Worm (Caenorhabditis elegans) whole organism, L2 larva: ENCODE results near the gene K11C4.2.

ENCODE experiments used
- C34F6.9 ChIP-seq: fragments of 150-350 bp; optimal IDR thresholded peaks from 2 replicates; lab custom pipeline; 2014; ENCODE audit warnings: missing biosample characterization, missing genetic modification characterization
- R02D3.7 ChIP-seq: fragments of 150-350 bp; optimal IDR thresholded peaks from 2 replicates; lab custom pipeline; 2014; ENCODE audit warnings: missing biosample characterization, missing genetic modification characterization
- ZK546.5 ChIP-seq: sonication (generic microtip); optimal IDR thresholded peaks from 2 replicates; lab custom pipeline; 2017; ENCODE audit warnings: missing biosample characterization, missing genetic modification characterization
- alr-1 ChIP-seq: fragments of 150-350 bp; optimal IDR thresholded peaks from 2 replicates; lab custom pipeline; 2014; ENCODE audit warnings: missing biosample characterization, missing genetic modification characterization
- aly-2 ChIP-seq: fragments of 150-350 bp; optimal IDR thresholded peaks from 2 replicates; lab custom pipeline; 2014; ENCODE audit warnings: missing biosample characterization, missing genetic modification characterization
- ama-1 ChIP-seq: fragments of 150-350 bp; optimal IDR thresholded peaks from 2 replicates; lab custom pipeline; 2018; ENCODE audit warnings: inconsistent platforms
- blmp-1 ChIP-seq: sonication (generic microtip); optimal IDR thresholded peaks from 2 replicates; lab custom pipeline; 2017; ENCODE audit warnings: missing genetic modification characterization, mild to moderate bottlenecking, missing compliant biosample characterization, antibody characterized with exemption, moderate library complexity; ENCODE audit not compliant: insufficient read depth
- ceh-82 ChIP-seq: fragments of 150-350 bp; optimal IDR thresholded peaks from 2 replicates; lab custom pipeline; 2014; ENCODE audit warnings: missing biosample characterization, missing genetic modification characterization
- crh-2 ChIP-seq: sonication (generic microtip); optimal IDR thresholded peaks from 2 replicates; lab custom pipeline; 2017; ENCODE audit warnings: missing biosample characterization, missing genetic modification characterization
- egl-27 ChIP-seq: sonication (generic microtip); optimal IDR thresholded peaks from 3 replicates; lab custom pipeline; 2017; ENCODE audit warnings: missing biosample characterization, missing genetic modification reagents, missing genetic modification characterization
- elt-1 ChIP-seq: fragments of 150-350 bp; optimal IDR thresholded peaks from 2 replicates; lab custom pipeline; 2014; ENCODE audit warnings: missing biosample characterization, missing genetic modification characterization
- fos-1 ChIP-seq: fragments of 150-350 bp; optimal IDR thresholded peaks from 2 replicates; lab custom pipeline; 2014; ENCODE audit warnings: missing biosample characterization, missing genetic modification characterization
- gmeb-1 ChIP-seq: fragments of 150-350 bp; optimal IDR thresholded peaks from 2 replicates; lab custom pipeline; 2014; ENCODE audit warnings: missing biosample characterization, missing genetic modification characterization
- lin-11 ChIP-seq: fragments of 150-350 bp; sonication (generic microtip); optimal IDR thresholded peaks from 2 replicates; lab custom pipeline; 2014; ENCODE audit warnings: missing biosample characterization, missing genetic modification characterization, inconsistent platforms, mixed read lengths
- lin-13 ChIP-seq: fragments of 150-350 bp; optimal IDR thresholded peaks from 2 replicates; lab custom pipeline; 2014; ENCODE audit warnings: missing biosample characterization, missing genetic modification reagents, missing genetic modification characterization
- lin-39 ChIP-seq: fragments of 150-350 bp; optimal IDR thresholded peaks from 2 replicates; lab custom pipeline; 2014; ENCODE audit warnings: missing biosample characterization, missing genetic modification reagents, missing genetic modification characterization
- lsy-2 ChIP-seq, 2 experiments: fragments of 150-350 bp in 1 of 2; sonication (generic microtip) in 1 of 2; optimal IDR thresholded peaks; 2 replicates each; lab custom pipeline; 2014 to 2017; ENCODE audit warnings: missing biosample characterization in 2 of 2, missing genetic modification characterization in 2 of 2
- mab-5 ChIP-seq: fragments of 150-350 bp; optimal IDR thresholded peaks from 2 replicates; lab custom pipeline; 2014; ENCODE audit warnings: missing biosample characterization, missing genetic modification characterization
- mbf-1 ChIP-seq: sonication (generic microtip); optimal IDR thresholded peaks from 2 replicates; lab custom pipeline; 2017; ENCODE audit warnings: missing biosample characterization, missing genetic modification characterization
- mdl-1 ChIP-seq, 2 experiments: fragments of 150-350 bp in 1 of 2; sonication (generic microtip) in 1 of 2; optimal IDR thresholded peaks; 2 replicates each; lab custom pipeline; 2017; ENCODE audit warnings: missing biosample characterization in 2 of 2, missing genetic modification characterization in 2 of 2
- nhr-10 ChIP-seq: sonication (generic microtip); optimal IDR thresholded peaks from 2 replicates; lab custom pipeline; 2017; ENCODE audit warnings: missing biosample characterization, missing genetic modification characterization
- nhr-11 ChIP-seq: fragments of 150-350 bp; optimal IDR thresholded peaks from 2 replicates; lab custom pipeline; 2014; ENCODE audit warnings: missing biosample characterization, missing genetic modification characterization
- nhr-129 ChIP-seq: fragments of 150-350 bp; optimal IDR thresholded peaks from 2 replicates; lab custom pipeline; 2014; ENCODE audit warnings: missing biosample characterization, missing genetic modification characterization
- nhr-21 ChIP-seq: fragments of 150-350 bp; optimal IDR thresholded peaks from 2 replicates; lab custom pipeline; 2014; ENCODE audit warnings: missing biosample characterization, missing genetic modification characterization
- nhr-237 ChIP-seq: fragments of 150-350 bp; optimal IDR thresholded peaks from 2 replicates; lab custom pipeline; 2014; ENCODE audit warnings: missing biosample characterization, missing genetic modification characterization
- nhr-25 ChIP-seq: fragments of 150-350 bp; sonication (generic microtip); optimal IDR thresholded peaks from 3 replicates; lab custom pipeline; 2014; ENCODE audit warnings: missing biosample characterization, missing genetic modification characterization
- nhr-6 ChIP-seq: fragments of 150-350 bp; optimal IDR thresholded peaks from 2 replicates; lab custom pipeline; 2014; ENCODE audit warnings: missing biosample characterization, missing genetic modification characterization
- nhr-77 ChIP-seq: fragments of 150-350 bp; optimal IDR thresholded peaks from 2 replicates; lab custom pipeline; 2014; ENCODE audit warnings: missing biosample characterization, missing genetic modification characterization
- peb-1 ChIP-seq: fragments of 150-350 bp; optimal IDR thresholded peaks from 2 replicates; lab custom pipeline; 2014; ENCODE audit warnings: missing biosample characterization, missing genetic modification characterization
- sem-4 ChIP-seq: fragments of 150-350 bp; optimal IDR thresholded peaks from 2 replicates; lab custom pipeline; 2014; ENCODE audit warnings: missing biosample characterization, missing genetic modification reagents, missing genetic modification characterization
- skn-1 ChIP-seq: sonication (generic microtip); optimal IDR thresholded peaks from 2 replicates; lab custom pipeline; 2017; ENCODE audit warnings: missing biosample characterization, missing genetic modification characterization
- sma-3 ChIP-seq: sonication (generic microtip); optimal IDR thresholded peaks from 2 replicates; lab custom pipeline; 2016; ENCODE audit warnings: missing genetic modification reagents, missing genetic modification characterization, missing compliant biosample characterization
- sma-9 ChIP-seq, 2 experiments: fragments of 150-350 bp in 1 of 2; sonication (generic microtip) in 1 of 2; optimal IDR thresholded peaks; 2 replicates each; lab custom pipeline; 2014 to 2016; ENCODE audit warnings: missing genetic modification characterization in 2 of 2, mild to moderate bottlenecking in 1 of 2, missing biosample characterization in 1 of 2, missing compliant biosample characterization in 1 of 2, missing genetic modification reagents in 1 of 2, moderate library complexity in 1 of 2
- snpc-4 ChIP-seq: fragments of 150-350 bp; optimal IDR thresholded peaks from 2 replicates; lab custom pipeline; 2014; ENCODE audit warnings: missing biosample characterization, missing genetic modification characterization
- unc-39 ChIP-seq: fragments of 150-350 bp; optimal IDR thresholded peaks from 2 replicates; lab custom pipeline; 2014; ENCODE audit warnings: missing biosample characterization, missing genetic modification characterization
- unc-55 ChIP-seq: fragments of 150-350 bp; sonication (generic microtip); optimal IDR thresholded peaks from 3 replicates; lab custom pipeline; 2014; ENCODE audit warnings: missing biosample characterization, missing genetic modification reagents, missing genetic modification characterization
- unc-62 ChIP-seq: fragments of 150-350 bp; optimal IDR thresholded peaks from 2 replicates; lab custom pipeline; 2014; ENCODE audit warnings: missing biosample characterization, missing genetic modification reagents, missing genetic modification characterization
- zag-1 ChIP-seq: fragments of 150-350 bp; optimal IDR thresholded peaks from 2 replicates; lab custom pipeline; 2014; ENCODE audit warnings: missing biosample characterization, missing genetic modification characterization
- ztf-1 ChIP-seq: fragments of 200-800 bp; sonication (Bioruptor generic); conservative IDR thresholded peaks from 2 replicates; pipeline ENCODE4 v1.3.6; 2022; ENCODE audit warnings: missing genetic modification characterization, missing compliant biosample characterization
- ztf-11 ChIP-seq: sonication (generic microtip); optimal IDR thresholded peaks from 2 replicates; lab custom pipeline; 2017; ENCODE audit warnings: missing biosample characterization, missing genetic modification characterization
- ztf-4 ChIP-seq: fragments of 150-350 bp; optimal IDR thresholded peaks from 2 replicates; lab custom pipeline; 2014; ENCODE audit warnings: missing biosample characterization, missing genetic modification characterization

The K11C4.2 gene

ce11 chrV:6881038-6881437 is 13.8 kb upstream of the K11C4.2 start, which contains the start of gene unc-70:
TSS of gene unc-70 (plus strand) at chrV:6881338.
- TF ChIP-seq unc-55 (peak; percentile 5), R02D3.7 (tag; lab: Kevin White, UChicago) (no peak), C34F6.9 (tag; lab: Kevin White, UChicago) (no peak), ztf-11 (tag; lab: Kevin White, UChicago) (no peak), sma-9 (GFP tag; optimal IDR thresholded peaks at IDR 0.05; lab: Kevin White, UChicago) (no peak), sma-9 (tag; optimal IDR thresholded peaks at IDR 0.05; lab: Kevin White, UChicago) (no peak)

- TF ChIP-seq unc-55, result no peak
- no peak for TF ChIP-seq unc-39 (tag; lab: Kevin White, UChicago)
- TF ChIP-seq mab-5, result no peak
- no peak for TF ChIP-seq nhr-237
- no peak for TF ChIP-seq nhr-77
- no peak for TF ChIP-seq skn-1 (tag; lab: Kevin White, UChicago)
- peak; percentile 59 for TF ChIP-seq fos-1 (tag; lab: Kevin White, UChicago)
- no peak for TF ChIP-seq nhr-21 (tag; lab: Kevin White, UChicago)
- no peak for TF ChIP-seq mbf-1 (tag; lab: Kevin White, UChicago)
Measured at ce11 chrV:6881735-6882134, 13.1 kb upstream of the K11C4.2 start.

ce11 chrV:6882452-6882939 is 12.4 kb upstream of the K11C4.2 start:
- TF ChIP-seq nhr-6 (tag; lab: Kevin White, UChicago), result no peak
- no peak for TF ChIP-seq nhr-237
- TF ChIP-seq ztf-1 (GFP tag; lab: Robert Waterston, UW), result no peak
- TF ChIP-seq lsy-2 (tag; optimal IDR thresholded peaks at IDR 0.05; lab: Kevin White, UChicago), result no peak
- TF ChIP-seq aly-2 (tag; lab: Kevin White, UChicago), result no peak
- no peak for TF ChIP-seq ZK546.5
- TF ChIP-seq lin-11 (tag; lab: Kevin White, UChicago), result no peak
- no peak for TF ChIP-seq peb-1 (tag; lab: Kevin White, UChicago)
- TF ChIP-seq ztf-4 (tag; lab: Kevin White, UChicago), result no peak
- TF ChIP-seq skn-1 (tag; lab: Kevin White, UChicago), result no peak
- TF ChIP-seq unc-39 (tag; lab: Kevin White, UChicago), result no peak
- no peak for TF ChIP-seq ztf-11 (tag; lab: Kevin White, UChicago)
- TF ChIP-seq C34F6.9 (tag; lab: Kevin White, UChicago), result no peak
- TF ChIP-seq unc-55, result no peak
- no peak for TF ChIP-seq sem-4 (tag; lab: Kevin White, UChicago)
- no peak for TF ChIP-seq mdl-1 (tag; optimal IDR thresholded peaks at IDR 0.05; lab: Kevin White, UChicago)
- no peak for TF ChIP-seq nhr-129 (tag; lab: Kevin White, UChicago)
- no peak for TF ChIP-seq blmp-1 (tag; lab: Kevin White, UChicago)
- TF ChIP-seq unc-62, result no peak

ce11 chrV:6885070-6885469 is 9.8 kb upstream of the K11C4.2 start:
- TF ChIP-seq gmeb-1 (tag; lab: Kevin White, UChicago) (no peak), alr-1 (tag; lab: Kevin White, UChicago) (no peak), nhr-6 (tag; lab: Kevin White, UChicago) (no peak), lin-13 (GFP tag; lab: Kevin White, UChicago) (no peak), zag-1 (no peak), unc-39 (tag; lab: Kevin White, UChicago) (no peak), nhr-237 (no peak), nhr-21 (tag; lab: Kevin White, UChicago) (no peak), lsy-2 (tag; optimal IDR thresholded peaks at IDR 0.05; lab: Kevin White, UChicago) (no peak), peb-1 (tag; lab: Kevin White, UChicago) (no peak), unc-55 (no peak)

ce11 chrV:6888828-6889227 is 6.0 kb upstream of the K11C4.2 start:
- TF ChIP-seq nhr-77 (no peak), ama-1 (lab: Kevin White, UChicago) (no peak), gmeb-1 (tag; lab: Kevin White, UChicago) (peak; percentile 27), sma-9 (GFP tag; optimal IDR thresholded peaks at IDR 0.05; lab: Kevin White, UChicago) (peak; percentile 72), sma-9 (tag; optimal IDR thresholded peaks at IDR 0.05; lab: Kevin White, UChicago) (no peak), nhr-21 (tag; lab: Kevin White, UChicago) (peak; percentile 79), lsy-2 (tag; optimal IDR thresholded peaks at IDR 0.05; lab: Kevin White, UChicago) (peak; percentile 2 to 36), fos-1 (tag; lab: Kevin White, UChicago) (peak; percentile 75), aly-2 (tag; lab: Kevin White, UChicago) (no peak), nhr-11 (tag; lab: Kevin White, UChicago) (no peak), C34F6.9 (tag; lab: Kevin White, UChicago) (peak; percentile 11), R02D3.7 (tag; lab: Kevin White, UChicago) (no peak), elt-1 (tag; lab: Kevin White, UChicago) (no peak), sem-4 (tag; lab: Kevin White, UChicago) (no peak), unc-55 (peak; percentile 53), ceh-82 (tag; lab: Kevin White, UChicago) (no peak), egl-27 (tag; lab: Kevin White, UChicago) (no peak), nhr-10 (tag; lab: Kevin White, UChicago) (peak; percentile 22), alr-1 (tag; lab: Kevin White, UChicago) (no peak), crh-2 (peak; percentile 53), nhr-25 (no peak), lin-11 (tag; lab: Kevin White, UChicago) (no peak), sma-3 (GFP tag; lab: Kevin White, UChicago) (peak; percentile 64), lin-39 (no peak), ZK546.5 (no peak), zag-1 (no peak), nhr-129 (tag; lab: Kevin White, UChicago) (peak; percentile 53), lin-13 (GFP tag; lab: Kevin White, UChicago) (no peak), mab-5 (no peak), snpc-4 (tag; lab: Kevin White, UChicago) (no peak)
